Worm (Caenorhabditis elegans): ENCODE data around the gene srbc-17.

srbc-17 gene

DNA sequence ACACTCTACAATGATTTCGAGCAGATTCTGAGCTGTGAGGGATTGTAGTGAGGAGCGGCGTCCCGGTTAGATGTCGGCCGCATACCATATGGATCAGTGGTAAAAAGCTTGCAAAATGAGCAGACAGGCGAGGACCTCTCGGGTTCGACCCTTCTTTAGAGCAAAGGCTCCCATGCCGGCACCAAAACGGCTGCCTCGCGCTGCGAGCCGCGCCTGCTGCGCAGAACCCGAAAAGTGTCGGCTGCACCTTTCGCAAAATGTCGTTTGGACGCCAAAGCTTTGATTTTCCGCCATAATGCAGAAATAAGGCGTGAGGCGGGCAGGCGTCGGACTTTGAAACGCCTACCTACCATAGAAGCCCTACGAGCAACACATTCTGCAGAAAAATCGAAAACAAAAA is 12.9 kb downstream of the srbc-17 start:
- TF ChIP-seq ceh-44 (GFP tag; IDR thresholded peaks at IDR 0.05) (no peak), egl-43 (GFP tag; IDR thresholded peaks at IDR 0.05) (peak; percentile 70), D1046.2 (GFP tag; IDR thresholded peaks at IDR 0.05) (0 out of 2 replicates have a peak, but pooled peaks have one; percentile 41), set-16 (GFP tag; IDR thresholded peaks at IDR 0.05) (peak; percentile 91), Y48G9A.11 (GFP tag; IDR thresholded peaks at IDR 0.05) (peak; percentile 71; the same call in 1 of the 2 replicates), jun-1 (tag; optimal IDR thresholded peaks at IDR 0.05) (no peak)

DNA sequence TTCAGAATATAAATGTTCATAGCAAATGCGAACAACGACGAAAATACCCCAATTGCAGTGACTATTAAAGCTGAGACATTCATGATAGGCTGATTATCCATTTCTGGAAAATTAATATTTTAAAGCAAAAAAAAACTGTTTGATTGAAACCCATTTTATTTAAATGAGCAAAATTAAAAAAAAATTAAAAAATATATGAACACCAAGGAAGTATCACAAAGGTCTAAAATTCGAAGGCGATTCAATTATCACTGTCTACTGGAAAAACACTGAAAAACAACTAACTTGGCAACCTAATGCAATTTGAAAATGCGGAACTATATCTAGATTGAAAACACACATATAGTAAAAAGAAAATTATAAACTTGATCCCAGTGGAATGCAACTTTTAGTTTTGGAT is 13.6 kb downstream of the srbc-17 start, which contains the start of gene srbc-42:
Gene srbc-42 (minus strand): TSS at position 101 of the 400 bp plus-strand sequence.
- no peak for TF ChIP-seq unc-130 (GFP tag; optimal IDR thresholded peaks at IDR 0.05)
- TF ChIP-seq lin-15B (tag; optimal IDR thresholded peaks at IDR 0.05) = no peak
- no peak for TF ChIP-seq php-3 (GFP tag; IDR thresholded peaks at IDR 0.05)
- TF ChIP-seq nhr-6 (tag; optimal IDR thresholded peaks at IDR 0.05) = no peak
- no peak for TF ChIP-seq zfp-3 (GFP tag; conservative IDR thresholded peaks at IDR 0.05)

DNA sequence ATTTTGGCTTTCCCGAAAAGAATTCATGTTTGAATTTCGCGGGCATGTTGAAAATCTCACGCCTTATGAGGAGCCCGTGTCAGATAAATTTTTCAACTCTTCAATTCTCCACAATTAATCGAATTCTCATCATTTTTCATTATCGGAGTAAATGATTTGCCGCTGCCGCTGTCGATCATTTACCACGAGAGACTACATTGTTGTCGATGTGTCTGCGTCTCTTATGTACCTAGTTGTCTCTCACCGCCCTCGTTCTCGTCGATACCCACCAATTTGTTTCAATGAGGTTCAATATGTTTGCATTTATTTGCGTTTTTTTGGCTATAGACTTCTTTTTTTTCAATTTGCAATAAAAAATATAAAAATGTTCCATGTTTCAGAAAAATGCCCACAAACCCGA is 14.6 kb downstream of the srbc-17 start, which contains the start of gene nhr-13:
Gene nhr-13 (plus strand): TSS at position 369 of the 400 bp plus-strand sequence.
- TF ChIP-seq dpl-1 (GFP tag; optimal IDR thresholded peaks at IDR 0.05) = no peak
- no peak for TF ChIP-seq lsy-2 (tag; optimal IDR thresholded peaks at IDR 0.05)
- TF ChIP-seq ama-1 (optimal IDR thresholded peaks at IDR 0.05) = no peak
- TF ChIP-seq F49E8.2 (tag; optimal IDR thresholded peaks at IDR 0.05; ENCODE audit: borderline replicate concordance) = no peak
- peak; percentile 53 for TF ChIP-seq hlh-30 (tag; optimal IDR thresholded peaks at IDR 0.05; ENCODE audit: insufficient read depth)
- no peak for TF ChIP-seq ceh-44 (GFP tag; IDR thresholded peaks at IDR 0.05)
- TF ChIP-seq fkh-10 (GFP tag; optimal IDR thresholded peaks at IDR 0.05) = no peak
- TF ChIP-seq F44E2.7 (GFP tag; IDR thresholded peaks at IDR 0.05) = no peak
- TF ChIP-seq nhr-77 (tag; optimal IDR thresholded peaks at IDR 0.05) = no peak
- TF ChIP-seq nhr-28 (tag; optimal IDR thresholded peaks at IDR 0.05) = peak; percentile 53
- TF ChIP-seq hmg-1.1 (GFP tag; IDR thresholded peaks at IDR 0.05) = peak; percentile 56; the same call in 1 of the 2 replicates
- TF ChIP-seq lin-39 (tag; optimal IDR thresholded peaks at IDR 0.05) = no peak
- no peak for TF ChIP-seq nhr-76 (tag; optimal IDR thresholded peaks at IDR 0.05)
- TF ChIP-seq fos-1 (tag; optimal IDR thresholded peaks at IDR 0.05) = no peak
- no peak for TF ChIP-seq T20F7.1 (GFP tag; optimal IDR thresholded peaks at IDR 0.05)
- TF ChIP-seq pqm-1 (tag; optimal IDR thresholded peaks at IDR 0.05) = no peak
- no peak for TF ChIP-seq lin-15B (tag; optimal IDR thresholded peaks at IDR 0.05)
- no peak for TF ChIP-seq egl-43 (GFP tag; IDR thresholded peaks at IDR 0.05)
- no peak for TF ChIP-seq snpc-1.2 (GFP tag; IDR thresholded peaks at IDR 0.05)
- no peak for TF ChIP-seq spr-3 (GFP tag; optimal IDR thresholded peaks at IDR 0.05)
- peak; percentile 82 for TF ChIP-seq aha-1 (tag)
- no peak for TF ChIP-seq arid-1 (GFP tag; conservative IDR thresholded peaks at IDR 0.05)
- no peak for TF ChIP-seq zfp-2 (tag; optimal IDR thresholded peaks at IDR 0.05)
- no peak for TF ChIP-seq php-3 (GFP tag; IDR thresholded peaks at IDR 0.05)
- TF ChIP-seq tag-97 (GFP tag; IDR thresholded peaks at IDR 0.05) = no peak
- no peak for TF ChIP-seq pha-4 (GFP tag; IDR thresholded peaks at IDR 0.05)
- no peak for TF ChIP-seq pha-4 (tag; optimal IDR thresholded peaks at IDR 0.05)
- TF ChIP-seq saeg-2 (GFP tag; IDR thresholded peaks at IDR 0.05) = no peak
- TF ChIP-seq cey-2 (tag; optimal IDR thresholded peaks at IDR 0.05; ENCODE audit: borderline replicate concordance, insufficient read depth) = no peak
- no peak for TF ChIP-seq zag-1 (tag; optimal IDR thresholded peaks at IDR 0.05)
- no peak for TF ChIP-seq lin-1 (GFP tag; IDR thresholded peaks at IDR 0.05)
- no peak for TF ChIP-seq snpc-4 (tag; optimal IDR thresholded peaks at IDR 0.05)
- no peak for TF ChIP-seq ztf-11 (tag; optimal IDR thresholded peaks at IDR 0.05)
- TF ChIP-seq zip-2 (tag; optimal IDR thresholded peaks at IDR 0.05) = no peak
- TF ChIP-seq nhr-48 (tag; optimal IDR thresholded peaks at IDR 0.05) = no peak
- TF ChIP-seq unc-62 (GFP tag; optimal IDR thresholded peaks at IDR 0.05 in 1 of 2) = no peak
- TF ChIP-seq unc-62 (tag; optimal IDR thresholded peaks at IDR 0.05) = no peak
- no peak for TF ChIP-seq mdt-29 (GFP tag; IDR thresholded peaks at IDR 0.05)
- TF ChIP-seq zfp-3 (GFP tag; conservative IDR thresholded peaks at IDR 0.05) = no peak
- TF ChIP-seq lin-13 (GFP tag; optimal IDR thresholded peaks at IDR 0.05) = no peak
- no peak for TF ChIP-seq ztf-7 (tag; optimal IDR thresholded peaks at IDR 0.05)
- TF ChIP-seq nhr-10 (tag; optimal IDR thresholded peaks at IDR 0.05) = no peak
- no peak for TF ChIP-seq F37D6.2 (tag; optimal IDR thresholded peaks at IDR 0.05)

Measured in whole organism, L4 larva.